Worm (Caenorhabditis elegans): ENCODE measurements around the gene cku-70.

Gene cku-70

DNA sequence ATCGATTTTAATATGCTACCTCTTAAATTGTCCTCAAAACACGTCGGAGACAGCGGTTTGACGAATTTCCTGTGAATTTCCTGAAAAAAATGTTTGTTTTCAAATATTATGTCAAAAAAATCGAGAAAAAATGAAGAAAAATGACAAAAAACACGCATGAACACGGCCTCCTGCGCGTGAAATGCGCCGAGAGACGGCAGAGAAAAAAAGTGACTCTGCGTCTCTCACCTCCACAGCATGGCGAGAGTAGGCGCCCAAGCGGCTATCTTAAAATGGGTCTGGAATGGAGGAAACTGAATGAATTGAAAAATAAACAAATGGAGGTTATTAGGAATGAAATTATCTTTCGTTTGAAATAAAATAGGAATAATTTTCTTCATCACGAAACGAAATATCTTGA, 43.9 kb upstream of the cku-70 start (continued):
- TF ChIP-seq nhr-42 (GFP tag; IDR thresholded peaks at IDR 0.05): peak; percentile 22; the same call in 1 of the 2 replicates
- peak; percentile 35 for TF ChIP-seq nhr-28 (tag; optimal IDR thresholded peaks at IDR 0.05)
- TF ChIP-seq F10B5.3 (tag; optimal IDR thresholded peaks at IDR 0.05): no peak
- peak; percentile 51; the same call in 1 of the 2 replicates for TF ChIP-seq madf-9 (GFP tag; conservative IDR thresholded peaks at IDR 0.05)
- TF ChIP-seq dve-1 (tag; optimal IDR thresholded peaks at IDR 0.05; ENCODE audit: insufficient read depth): peak; percentile 47
- TF ChIP-seq skn-1 (tag; optimal IDR thresholded peaks at IDR 0.05): no peak
- TF ChIP-seq mep-1 (tag; optimal IDR thresholded peaks at IDR 0.05): peak; percentile 43
- TF ChIP-seq snpc-4 (tag; optimal IDR thresholded peaks at IDR 0.05): no peak
- no peak for TF ChIP-seq ceh-44 (GFP tag; IDR thresholded peaks at IDR 0.05)
- no peak for TF ChIP-seq nhr-76 (tag; optimal IDR thresholded peaks at IDR 0.05)
- no peak for TF ChIP-seq set-16 (GFP tag; IDR thresholded peaks at IDR 0.05)
- no peak for TF ChIP-seq nhr-25 (tag; optimal IDR thresholded peaks at IDR 0.05; ENCODE audit: borderline replicate concordance, insufficient read depth)
- TF ChIP-seq Y75B8A.6 (GFP tag; IDR thresholded peaks at IDR 0.05): no peak
- no peak for TF ChIP-seq hlh-11 (tag; optimal IDR thresholded peaks at IDR 0.05)

DNA sequence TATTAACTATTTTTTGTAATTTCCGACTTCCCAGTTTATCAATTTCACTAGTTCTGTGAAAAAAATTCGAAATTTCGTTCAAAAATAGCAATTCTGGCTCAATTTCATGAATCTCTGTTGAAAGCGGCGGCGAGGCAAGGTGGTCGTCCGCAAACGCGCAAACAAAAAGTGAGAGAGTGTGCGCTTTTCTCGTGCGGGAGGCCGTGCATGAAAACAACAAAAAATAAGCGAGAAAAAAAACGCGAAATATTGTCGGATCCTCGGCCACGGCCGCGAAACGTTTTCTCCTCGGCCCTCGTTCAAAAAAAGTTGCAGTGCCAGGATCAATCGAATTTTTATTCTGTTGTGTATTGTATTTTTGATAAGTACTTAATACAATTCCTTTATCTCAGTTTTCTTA, 41.9 kb upstream of the cku-70 start:
- no peak for TF ChIP-seq lin-1 (GFP tag; IDR thresholded peaks at IDR 0.05)
- peak in 1 of 2 experiments; percentile 10 for TF ChIP-seq daf-16 (GFP tag; optimal IDR thresholded peaks at IDR 0.05)
- peak; percentile 39 for TF ChIP-seq daf-16 (tag; optimal IDR thresholded peaks at IDR 0.05)
- peak; percentile 62 for TF ChIP-seq pha-4 (GFP tag; IDR thresholded peaks at IDR 0.05)
- TF ChIP-seq pha-4 (tag; optimal IDR thresholded peaks at IDR 0.05): no peak
- peak; percentile 80 for TF ChIP-seq lin-29 (GFP tag; IDR thresholded peaks at IDR 0.05)
- peak; percentile 50; the same call in 1 of the 2 replicates for TF ChIP-seq madf-9 (GFP tag; conservative IDR thresholded peaks at IDR 0.05)
- no peak for TF ChIP-seq zip-2 (tag; optimal IDR thresholded peaks at IDR 0.05)
- TF ChIP-seq php-3 (GFP tag; IDR thresholded peaks at IDR 0.05): 0 out of 2 replicates have a peak, but pooled peaks have one; percentile 10
- TF ChIP-seq lin-15B (tag; optimal IDR thresholded peaks at IDR 0.05): no peak
- no peak for TF ChIP-seq attf-4 (tag; optimal IDR thresholded peaks at IDR 0.05)
- TF ChIP-seq lir-3 (tag; optimal IDR thresholded peaks at IDR 0.05): no peak
- peak; percentile 92 for TF ChIP-seq mes-2 (tag; optimal IDR thresholded peaks at IDR 0.05; ENCODE audit: poor library complexity, severe bottlenecking)
- peak; percentile 78 for TF ChIP-seq hmg-1.1 (GFP tag; IDR thresholded peaks at IDR 0.05)
- peak; percentile 75; the same call in 1 of the 2 replicates for TF ChIP-seq ceh-44 (GFP tag; IDR thresholded peaks at IDR 0.05)
- TF ChIP-seq Y75B8A.6 (GFP tag; IDR thresholded peaks at IDR 0.05): 0 out of 2 replicates have a peak, but pooled peaks have one; percentile 52
- no peak for TF ChIP-seq ztf-11 (tag; optimal IDR thresholded peaks at IDR 0.05)
- no peak for TF ChIP-seq spr-1 (tag; optimal IDR thresholded peaks at IDR 0.05)
- no peak for TF ChIP-seq lim-7 (GFP tag; IDR thresholded peaks at IDR 0.05)
- TF ChIP-seq lin-38 (GFP tag; IDR thresholded peaks at IDR 0.05): peak; percentile 89
- TF ChIP-seq F49E8.2 (tag; optimal IDR thresholded peaks at IDR 0.05; ENCODE audit: borderline replicate concordance): no peak
- TF ChIP-seq ztf-7 (tag; optimal IDR thresholded peaks at IDR 0.05): no peak
- TF ChIP-seq daf-8 (GFP tag; IDR thresholded peaks at IDR 0.05): no peak
- peak; percentile 82; the same call in 1 of the 2 replicates for TF ChIP-seq ZK337.2 (GFP tag; IDR thresholded peaks at IDR 0.05)
- TF ChIP-seq F37D6.2 (tag; optimal IDR thresholded peaks at IDR 0.05): peak; percentile 9
- no peak for TF ChIP-seq tra-1 (GFP tag; IDR thresholded peaks at IDR 0.05)
- TF ChIP-seq nhr-48 (tag; optimal IDR thresholded peaks at IDR 0.05): no peak
- TF ChIP-seq unc-62 (GFP tag; optimal IDR thresholded peaks at IDR 0.05 in 1 of 2): no peak
- TF ChIP-seq unc-62 (tag; optimal IDR thresholded peaks at IDR 0.05): no peak
- TF ChIP-seq T20F7.1 (GFP tag; optimal IDR thresholded peaks at IDR 0.05): peak; percentile 53
- no peak for TF ChIP-seq dmd-8 (GFP tag; IDR thresholded peaks at IDR 0.05)
- TF ChIP-seq Y48G9A.11 (GFP tag; IDR thresholded peaks at IDR 0.05): peak; percentile 35; the same call in 1 of the 2 replicates
- no peak for TF ChIP-seq spr-3 (GFP tag; optimal IDR thresholded peaks at IDR 0.05)
- peak; percentile 52 for TF ChIP-seq nhr-102 (tag; optimal IDR thresholded peaks at IDR 0.05)
- TF ChIP-seq mdl-1 (tag; optimal IDR thresholded peaks at IDR 0.05): no peak
- peak; percentile 25 for TF ChIP-seq dpl-1 (GFP tag; optimal IDR thresholded peaks at IDR 0.05)
- TF ChIP-seq egl-43 (GFP tag; IDR thresholded peaks at IDR 0.05): peak; percentile 59; the same call in 1 of the 2 replicates
- no peak for TF ChIP-seq nhr-10 (tag; optimal IDR thresholded peaks at IDR 0.05)
- no peak for TF ChIP-seq mxl-2 (GFP tag; conservative IDR thresholded peaks at IDR 0.05)
